Worm (Caenorhabditis elegans) whole organism, L2 larva: ENCODE results near the gene Y39A1A.20.

Experiments
- C34F6.9 ChIP-seq: fragments of 150-350 bp; optimal IDR thresholded peaks from 2 replicates; lab custom pipeline; 2014; ENCODE audit warnings: missing biosample characterization, missing genetic modification characterization
- F13H6.1 ChIP-seq: sonication (generic microtip); optimal IDR thresholded peaks from 2 replicates; lab custom pipeline; 2016; ENCODE audit warnings: missing genetic modification characterization, missing compliant biosample characterization
- R02D3.7 ChIP-seq: fragments of 150-350 bp; optimal IDR thresholded peaks from 2 replicates; lab custom pipeline; 2014; ENCODE audit warnings: missing biosample characterization, missing genetic modification characterization
- Y55F3AM.14 ChIP-seq: fragments of 200-800 bp; sonication (Bioruptor generic); optimal IDR thresholded peaks from 2 replicates; lab custom pipeline; 2018; ENCODE audit warnings: mild to moderate bottlenecking, missing genetic modification characterization, missing compliant biosample characterization
- ZK546.5 ChIP-seq: sonication (generic microtip); optimal IDR thresholded peaks from 2 replicates; lab custom pipeline; 2017; ENCODE audit warnings: missing biosample characterization, missing genetic modification characterization
- ama-1 ChIP-seq: fragments of 150-350 bp; optimal IDR thresholded peaks from 2 replicates; lab custom pipeline; 2018; ENCODE audit warnings: inconsistent platforms
- blmp-1 ChIP-seq: sonication (generic microtip); optimal IDR thresholded peaks from 2 replicates; lab custom pipeline; 2017; ENCODE audit warnings: missing genetic modification characterization, mild to moderate bottlenecking, missing compliant biosample characterization, antibody characterized with exemption, moderate library complexity; ENCODE audit not compliant: insufficient read depth
- ceh-16 ChIP-seq: fragments of 150-350 bp; optimal IDR thresholded peaks from 2 replicates; lab custom pipeline; 2014; ENCODE audit warnings: missing biosample characterization, missing genetic modification characterization
- crh-2 ChIP-seq: sonication (generic microtip); optimal IDR thresholded peaks from 2 replicates; lab custom pipeline; 2017; ENCODE audit warnings: missing biosample characterization, missing genetic modification characterization
- egl-27 ChIP-seq: sonication (generic microtip); optimal IDR thresholded peaks from 3 replicates; lab custom pipeline; 2017; ENCODE audit warnings: missing biosample characterization, missing genetic modification reagents, missing genetic modification characterization
- elt-1 ChIP-seq: fragments of 150-350 bp; optimal IDR thresholded peaks from 2 replicates; lab custom pipeline; 2014; ENCODE audit warnings: missing biosample characterization, missing genetic modification characterization
- elt-3 ChIP-seq: sonication (generic microtip); optimal IDR thresholded peaks from 2 replicates; lab custom pipeline; 2017; ENCODE audit warnings: missing biosample characterization, missing genetic modification characterization
- fos-1 ChIP-seq: fragments of 150-350 bp; optimal IDR thresholded peaks from 2 replicates; lab custom pipeline; 2014; ENCODE audit warnings: missing biosample characterization, missing genetic modification characterization
- gmeb-1 ChIP-seq: fragments of 150-350 bp; optimal IDR thresholded peaks from 2 replicates; lab custom pipeline; 2014; ENCODE audit warnings: missing biosample characterization, missing genetic modification characterization
- lin-11 ChIP-seq: fragments of 150-350 bp; sonication (generic microtip); optimal IDR thresholded peaks from 2 replicates; lab custom pipeline; 2014; ENCODE audit warnings: missing biosample characterization, missing genetic modification characterization, inconsistent platforms, mixed read lengths
- lin-13 ChIP-seq: fragments of 150-350 bp; optimal IDR thresholded peaks from 2 replicates; lab custom pipeline; 2014; ENCODE audit warnings: missing biosample characterization, missing genetic modification reagents, missing genetic modification characterization
- lin-39 ChIP-seq: fragments of 150-350 bp; optimal IDR thresholded peaks from 2 replicates; lab custom pipeline; 2014; ENCODE audit warnings: missing biosample characterization, missing genetic modification reagents, missing genetic modification characterization
- lsy-2 ChIP-seq, 2 experiments: fragments of 150-350 bp in 1 of 2; sonication (generic microtip) in 1 of 2; optimal IDR thresholded peaks; 2 replicates each; lab custom pipeline; 2014 to 2017; ENCODE audit warnings: missing biosample characterization in 2 of 2, missing genetic modification characterization in 2 of 2
- mab-5 ChIP-seq: fragments of 150-350 bp; optimal IDR thresholded peaks from 2 replicates; lab custom pipeline; 2014; ENCODE audit warnings: missing biosample characterization, missing genetic modification characterization
- mbf-1 ChIP-seq: sonication (generic microtip); optimal IDR thresholded peaks from 2 replicates; lab custom pipeline; 2017; ENCODE audit warnings: missing biosample characterization, missing genetic modification characterization
- nhr-10 ChIP-seq: sonication (generic microtip); optimal IDR thresholded peaks from 2 replicates; lab custom pipeline; 2017; ENCODE audit warnings: missing biosample characterization, missing genetic modification characterization
- nhr-12 ChIP-seq: fragments of 150-350 bp; optimal IDR thresholded peaks from 2 replicates; lab custom pipeline; 2014; ENCODE audit warnings: missing biosample characterization, missing genetic modification characterization
- nhr-129 ChIP-seq: fragments of 150-350 bp; optimal IDR thresholded peaks from 2 replicates; lab custom pipeline; 2014; ENCODE audit warnings: missing biosample characterization, missing genetic modification characterization
- nhr-21 ChIP-seq: fragments of 150-350 bp; optimal IDR thresholded peaks from 2 replicates; lab custom pipeline; 2014; ENCODE audit warnings: missing biosample characterization, missing genetic modification characterization
- nhr-23 ChIP-seq: fragments of 150-350 bp; optimal IDR thresholded peaks from 2 replicates; lab custom pipeline; 2014; ENCODE audit warnings: missing biosample characterization, missing genetic modification reagents, missing genetic modification characterization
- nhr-237 ChIP-seq: fragments of 150-350 bp; optimal IDR thresholded peaks from 2 replicates; lab custom pipeline; 2014; ENCODE audit warnings: missing biosample characterization, missing genetic modification characterization
- nhr-6 ChIP-seq: fragments of 150-350 bp; optimal IDR thresholded peaks from 2 replicates; lab custom pipeline; 2014; ENCODE audit warnings: missing biosample characterization, missing genetic modification characterization
- nhr-77 ChIP-seq: fragments of 150-350 bp; optimal IDR thresholded peaks from 2 replicates; lab custom pipeline; 2014; ENCODE audit warnings: missing biosample characterization, missing genetic modification characterization
- peb-1 ChIP-seq: fragments of 150-350 bp; optimal IDR thresholded peaks from 2 replicates; lab custom pipeline; 2014; ENCODE audit warnings: missing biosample characterization, missing genetic modification characterization
- sem-4 ChIP-seq: fragments of 150-350 bp; optimal IDR thresholded peaks from 2 replicates; lab custom pipeline; 2014; ENCODE audit warnings: missing biosample characterization, missing genetic modification reagents, missing genetic modification characterization
- skn-1 ChIP-seq: sonication (generic microtip); optimal IDR thresholded peaks from 2 replicates; lab custom pipeline; 2017; ENCODE audit warnings: missing biosample characterization, missing genetic modification characterization
- snpc-4 ChIP-seq: fragments of 150-350 bp; optimal IDR thresholded peaks from 2 replicates; lab custom pipeline; 2014; ENCODE audit warnings: missing biosample characterization, missing genetic modification characterization
- unc-39 ChIP-seq: fragments of 150-350 bp; optimal IDR thresholded peaks from 2 replicates; lab custom pipeline; 2014; ENCODE audit warnings: missing biosample characterization, missing genetic modification characterization
- unc-62 ChIP-seq: fragments of 150-350 bp; optimal IDR thresholded peaks from 2 replicates; lab custom pipeline; 2014; ENCODE audit warnings: missing biosample characterization, missing genetic modification reagents, missing genetic modification characterization
- zag-1 ChIP-seq: fragments of 150-350 bp; optimal IDR thresholded peaks from 2 replicates; lab custom pipeline; 2014; ENCODE audit warnings: missing biosample characterization, missing genetic modification characterization
- ztf-1 ChIP-seq: fragments of 200-800 bp; sonication (Bioruptor generic); conservative IDR thresholded peaks from 2 replicates; pipeline ENCODE4 v1.3.6; 2022; ENCODE audit warnings: missing genetic modification characterization, missing compliant biosample characterization
- ztf-11 ChIP-seq: sonication (generic microtip); optimal IDR thresholded peaks from 2 replicates; lab custom pipeline; 2017; ENCODE audit warnings: missing biosample characterization, missing genetic modification characterization
- ztf-4 ChIP-seq: fragments of 150-350 bp; optimal IDR thresholded peaks from 2 replicates; lab custom pipeline; 2014; ENCODE audit warnings: missing biosample characterization, missing genetic modification characterization

Y39A1A.20 gene

DNA sequence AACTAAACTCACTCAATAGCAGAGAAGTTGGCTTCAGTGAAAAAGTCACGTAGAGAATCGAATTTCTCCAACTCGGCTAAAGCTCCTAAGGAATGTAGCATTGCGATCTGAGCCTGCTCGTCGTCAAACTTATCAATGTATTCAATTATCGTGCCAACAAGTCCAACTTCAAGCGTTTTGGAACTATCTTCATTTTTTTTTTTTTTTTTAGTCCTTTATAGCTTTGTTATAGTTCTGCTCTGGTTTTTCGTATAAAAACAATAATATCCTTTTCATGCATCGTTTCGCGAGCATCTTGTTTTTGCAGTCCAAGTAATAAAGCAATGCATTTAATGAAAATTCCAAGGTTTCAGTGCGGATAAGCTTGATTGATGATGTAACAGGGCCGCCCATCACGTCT is 11.3 kb downstream of the Y39A1A.20 start, which contains the start of gene Y39A1A.31:
Y39A1A.31 (minus strand) TSS at position 101 of the 400 bp plus-strand sequence.
- TF ChIP-seq unc-39 (tag; lab: Kevin White, UChicago) (no peak), ztf-11 (tag; lab: Kevin White, UChicago) (no peak), mab-5 (tag; lab: Kevin White, UChicago) (no peak), nhr-129 (tag; lab: Kevin White, UChicago) (no peak), ama-1 (lab: Kevin White, UChicago) (no peak), ZK546.5 (tag; lab: Kevin White, UChicago) (no peak), snpc-4 (tag; lab: Kevin White, UChicago) (no peak), lin-11 (tag; lab: Kevin White, UChicago) (no peak), lin-39 (no peak), nhr-10 (tag; lab: Kevin White, UChicago) (no peak), nhr-12 (tag; lab: Kevin White, UChicago) (no peak), mbf-1 (tag; lab: Kevin White, UChicago) (no peak), F13H6.1 (tag; lab: Kevin White, UChicago) (no peak), Y55F3AM.14 (GFP tag; lab: Kevin White, UChicago) (no peak), egl-27 (no peak), skn-1 (no peak), fos-1 (tag; lab: Kevin White, UChicago) (no peak)

DNA sequence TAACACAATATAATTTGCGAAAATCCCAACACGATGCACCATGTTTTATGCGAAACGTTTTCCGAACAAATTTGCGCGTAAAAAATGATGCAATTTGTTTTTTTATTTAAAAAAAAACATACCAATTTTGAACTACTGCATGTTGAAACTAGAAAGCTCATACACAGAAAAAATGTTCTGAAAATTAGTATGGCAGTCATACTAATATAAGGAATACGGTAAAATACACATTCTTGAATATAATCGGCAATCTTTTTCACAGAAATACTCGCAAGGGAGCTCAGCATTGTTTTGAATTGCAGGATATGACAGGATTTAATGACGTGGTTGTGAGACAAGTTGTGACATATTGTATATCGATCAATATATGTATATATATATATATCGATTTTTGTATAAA is 21.4 kb downstream of the Y39A1A.20 start, which contains the start of gene Y39A1A.16:
Y39A1A.16 (plus strand) TSS at position 301 of the 400 bp plus-strand sequence.
- no peak for TF ChIP-seq lsy-2 (tag; optimal IDR thresholded peaks at IDR 0.05; lab: Kevin White, UChicago)
- no peak for TF ChIP-seq nhr-21
- TF ChIP-seq nhr-237 = no peak
- no peak for TF ChIP-seq unc-62 (GFP tag; lab: Kevin White, UChicago)
- no peak for TF ChIP-seq peb-1 (tag; lab: Kevin White, UChicago)
- no peak for TF ChIP-seq gmeb-1 (tag; lab: Kevin White, UChicago)
- no peak for TF ChIP-seq egl-27
- no peak for TF ChIP-seq ztf-4 (tag; lab: Kevin White, UChicago)
- no peak for TF ChIP-seq C34F6.9 (tag; lab: Kevin White, UChicago)
- no peak for TF ChIP-seq nhr-6
- TF ChIP-seq snpc-4 (tag; lab: Kevin White, UChicago) = no peak
- TF ChIP-seq ceh-16 (tag; lab: Kevin White, UChicago) = no peak
- no peak for TF ChIP-seq zag-1
- TF ChIP-seq R02D3.7 = no peak
- no peak for TF ChIP-seq Y55F3AM.14 (GFP tag; lab: Kevin White, UChicago)
- TF ChIP-seq lin-11 (tag; lab: Kevin White, UChicago) = no peak
- no peak for TF ChIP-seq crh-2 (tag; lab: Kevin White, UChicago)

DNA sequence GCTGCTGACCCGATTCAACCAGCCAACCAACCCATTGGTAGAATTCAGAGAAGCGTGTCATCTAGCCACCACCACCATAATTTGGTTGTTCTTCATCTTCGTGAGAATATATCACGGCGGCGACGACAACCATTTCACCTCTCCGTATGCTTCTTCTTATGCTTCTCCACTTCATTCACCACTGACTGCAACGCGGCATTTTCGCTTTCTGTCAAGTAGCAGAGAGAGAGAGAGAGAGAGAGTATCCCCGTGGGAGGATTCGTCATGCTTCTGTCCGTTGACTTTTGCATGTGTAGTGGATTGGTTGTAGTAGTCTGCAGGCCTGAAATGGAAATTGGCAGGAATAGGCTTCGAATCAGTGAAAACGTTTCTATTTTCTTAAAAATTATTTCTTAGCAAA is 28.5 kb downstream of the Y39A1A.20 start:
- no peak for TF ChIP-seq nhr-237
- TF ChIP-seq ama-1 (lab: Kevin White, UChicago) = no peak
- no peak for TF ChIP-seq lin-13 (GFP tag; lab: Kevin White, UChicago)
- no peak for TF ChIP-seq C34F6.9 (tag; lab: Kevin White, UChicago)
- TF ChIP-seq lin-11 (tag; lab: Kevin White, UChicago) = no peak
- no peak for TF ChIP-seq mbf-1 (tag; lab: Kevin White, UChicago)
- TF ChIP-seq blmp-1 (tag; lab: Kevin White, UChicago) = no peak
- no peak for TF ChIP-seq sem-4 (tag; lab: Kevin White, UChicago)
- TF ChIP-seq ZK546.5 (tag; lab: Kevin White, UChicago) = no peak
- no peak for TF ChIP-seq unc-39 (tag; lab: Kevin White, UChicago)
- no peak for TF ChIP-seq F13H6.1 (tag; lab: Kevin White, UChicago)

DNA sequence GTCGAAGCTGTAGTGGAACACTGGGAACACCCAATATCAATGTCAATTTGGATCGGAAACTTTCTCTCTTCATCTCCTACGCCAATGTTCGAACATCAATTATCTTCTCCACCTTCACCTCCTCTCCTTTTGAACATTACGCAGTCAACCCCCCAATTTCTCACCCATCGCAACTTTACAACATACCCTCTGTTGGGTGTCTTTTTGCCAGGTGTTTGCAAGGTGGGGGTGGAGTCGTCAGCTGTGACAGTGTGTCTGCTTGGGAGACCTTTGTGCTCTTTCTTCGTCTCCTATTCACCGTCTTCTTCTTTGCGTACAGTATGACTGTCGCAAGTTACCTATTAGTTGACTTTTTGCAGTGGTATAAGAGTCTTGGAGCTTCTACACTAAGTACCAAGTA is 33.7 kb downstream of the Y39A1A.20 start:
- TF ChIP-seq nhr-77 (tag; lab: Kevin White, UChicago) = no peak
- no peak for TF ChIP-seq nhr-237
- no peak for TF ChIP-seq elt-1 (tag; lab: Kevin White, UChicago)
- no peak for TF ChIP-seq blmp-1 (tag; lab: Kevin White, UChicago)
- TF ChIP-seq ama-1 (lab: Kevin White, UChicago) = no peak
- no peak for TF ChIP-seq nhr-129 (tag; lab: Kevin White, UChicago)
- no peak for TF ChIP-seq skn-1
- no peak for TF ChIP-seq ztf-1
- no peak for TF ChIP-seq crh-2 (tag; lab: Kevin White, UChicago)
- TF ChIP-seq ztf-11 (tag; lab: Kevin White, UChicago) = no peak
- no peak for TF ChIP-seq elt-3 (tag; lab: Kevin White, UChicago)
- no peak for TF ChIP-seq gmeb-1 (tag; lab: Kevin White, UChicago)
- no peak for TF ChIP-seq mbf-1 (tag; lab: Kevin White, UChicago)
- no peak for TF ChIP-seq nhr-23 (tag; lab: Kevin White, UChicago)
